Fruit fly (Drosophila melanogaster): ENCODE measurements around the gene Adk2.
A peak's percentile ranks its signal among the peaks of the same experiment; 100 is the strongest.

The Adk2 gene

dm6 chr3L:13049671-13050070 is 27.2 kb upstream of the Adk2 start (continued):
- no peak for TF ChIP-seq sna (GFP tag; IDR thresholded peaks at IDR 0.05; ENCODE audit: partially characterized antibody)
- peak; percentile 49 for TF ChIP-seq CG18262 (tag; optimal IDR thresholded peaks at IDR 0.05)
- no peak for TF ChIP-seq NfI (GFP tag; optimal IDR thresholded peaks at IDR 0.05)
- no peak for TF ChIP-seq CG4282 (GFP tag; optimal IDR thresholded peaks at IDR 0.05)
- no peak for TF ChIP-seq BtbVII (GFP tag; optimal IDR thresholded peaks at IDR 0.05)
- TF ChIP-seq CG4707 (GFP tag; optimal IDR thresholded peaks at IDR 0.05) = no peak
- no peak for TF ChIP-seq Hsf (GFP tag; optimal IDR thresholded peaks at IDR 0.05)
- no peak for TF ChIP-seq trh (GFP tag; optimal IDR thresholded peaks at IDR 0.05)
- no peak for TF ChIP-seq HmgD (GFP tag; optimal IDR thresholded peaks at IDR 0.05)
- TF ChIP-seq E2f2 (GFP tag; IDR thresholded peaks at IDR 0.05) = no peak
- 0 out of 3 replicates have a peak, but pooled peaks have one; percentile 13 for TF ChIP-seq CG34422 (GFP tag; IDR thresholded peaks at IDR 0.05)
- TF ChIP-seq CG11560 (tag; IDR thresholded peaks at IDR 0.05) = no peak
- no peak for TF ChIP-seq CG7372 (GFP tag; IDR thresholded peaks at IDR 0.05)
- TF ChIP-seq kni (GFP tag; optimal IDR thresholded peaks at IDR 0.05) = peak; percentile 43
- no peak for TF ChIP-seq Aef1 (GFP tag; IDR thresholded peaks at IDR 0.05)
- no peak for TF ChIP-seq Hr78 (GFP tag; optimal IDR thresholded peaks at IDR 0.05)
- TF ChIP-seq CkIIα-i1 (GFP tag; IDR thresholded peaks at IDR 0.05) = no peak
- TF ChIP-seq chm (GFP tag; IDR thresholded peaks at IDR 0.05) = peak; percentile 14; the same call in 1 of the 2 replicates
- no peak for TF ChIP-seq Fer2 (tag; optimal IDR thresholded peaks at IDR 0.05)
- TF ChIP-seq scrt (GFP tag; optimal IDR thresholded peaks at IDR 0.05) = no peak
- TF ChIP-seq CG3163 (GFP tag; optimal IDR thresholded peaks at IDR 0.05) = no peak
- TF ChIP-seq CG34376 (GFP tag; optimal IDR thresholded peaks at IDR 0.05) = no peak
- TF ChIP-seq CG2199 (GFP tag; IDR thresholded peaks at IDR 0.05) = no peak
- TF ChIP-seq CG10274 (GFP tag; optimal IDR thresholded peaks at IDR 0.05) = no peak
- TF ChIP-seq seq (GFP tag; IDR thresholded peaks at IDR 0.05) = no peak
- no peak for TF ChIP-seq gcm2 (GFP tag; optimal IDR thresholded peaks at IDR 0.05)
- TF ChIP-seq Hr39 (optimal IDR thresholded peaks at IDR 0.05) = no peak
- TF ChIP-seq CG4820 (GFP tag; optimal IDR thresholded peaks at IDR 0.05) = no peak
- TF ChIP-seq fd102C (GFP tag; optimal IDR thresholded peaks at IDR 0.05) = peak; percentile 61
- no peak for TF ChIP-seq CG5245 (GFP tag; optimal IDR thresholded peaks at IDR 0.05)
- no peak for TF ChIP-seq Hmx (GFP tag; optimal IDR thresholded peaks at IDR 0.05)
- no peak for TF ChIP-seq ERR (GFP tag; optimal IDR thresholded peaks at IDR 0.05)
- no peak for TF ChIP-seq tap (tag; optimal IDR thresholded peaks at IDR 0.05)
- TF ChIP-seq phol (tag; optimal IDR thresholded peaks at IDR 0.05) = peak; percentile 15
- TF ChIP-seq CG17829 (tag; optimal IDR thresholded peaks at IDR 0.05) = peak; percentile 35
- no peak for TF ChIP-seq gce (GFP tag; IDR thresholded peaks at IDR 0.05)
- TF ChIP-seq CG10959 (GFP tag; IDR thresholded peaks at IDR 0.05) = no peak
- TF ChIP-seq fru (optimal IDR thresholded peaks at IDR 0.05) = no peak
- TF ChIP-seq hb (GFP tag; IDR thresholded peaks at IDR 0.05; ENCODE audit: partially characterized antibody) = no peak
- no peak for TF ChIP-seq CG6683 (GFP tag; optimal IDR thresholded peaks at IDR 0.05)
- peak; percentile 3 for TF ChIP-seq CG7271 (tag; optimal IDR thresholded peaks at IDR 0.05)
- no peak for TF ChIP-seq crp (GFP tag; optimal IDR thresholded peaks at IDR 0.05)
- no peak for TF ChIP-seq twi (tag; optimal IDR thresholded peaks at IDR 0.05)
- no peak for TF ChIP-seq Bdp1 (GFP tag; optimal IDR thresholded peaks at IDR 0.05)
- TF ChIP-seq CG14710 (tag; optimal IDR thresholded peaks at IDR 0.05) = peak; percentile 56
- TF ChIP-seq tll (GFP tag; optimal IDR thresholded peaks at IDR 0.05) = peak in 1 of 2 experiments; percentile 65
- TF ChIP-seq pum (GFP tag; optimal IDR thresholded peaks at IDR 0.05) = no peak
- no peak for TF ChIP-seq fd96Cb (tag; optimal IDR thresholded peaks at IDR 0.05)
- no peak for TF ChIP-seq prd (optimal IDR thresholded peaks at IDR 0.05)
- peak; percentile 4; the same call in 1 of the 3 replicates for TF ChIP-seq prd (GFP tag; IDR thresholded peaks at IDR 0.05)
- TF ChIP-seq gcm (GFP tag; optimal IDR thresholded peaks at IDR 0.05) = no peak
- peak; percentile 40 for TF ChIP-seq CG10267 (tag; optimal IDR thresholded peaks at IDR 0.05)
